Worm (Caenorhabditis elegans): ENCODE data around the gene mltn-5.

DNA sequence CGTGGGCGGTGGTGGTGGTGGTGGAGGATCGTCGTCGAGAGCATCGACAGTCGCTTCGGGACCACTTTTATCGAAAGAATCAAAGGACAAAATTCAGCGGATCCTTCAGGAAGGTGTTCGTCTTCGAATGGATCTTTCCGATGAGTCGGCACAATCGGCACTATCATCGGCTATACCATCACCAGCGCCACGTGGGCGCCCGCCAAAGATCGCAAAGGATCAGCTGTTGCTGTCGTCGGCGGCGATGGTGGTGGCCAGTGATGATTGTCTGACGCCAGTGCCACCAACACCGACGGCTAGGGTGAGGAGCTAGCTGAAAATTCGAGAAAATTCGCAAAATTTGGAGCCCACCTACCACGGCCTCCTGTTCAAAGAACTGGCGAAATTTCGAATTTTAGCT, 47.0 kb upstream of the mltn-5 start:
- TF ChIP-seq ceh-82 (tag; optimal IDR thresholded peaks at IDR 0.05) (no peak), nhr-12 (tag; optimal IDR thresholded peaks at IDR 0.05) (no peak), nhr-28 (tag; optimal IDR thresholded peaks at IDR 0.05) (no peak)
